Fruit fly (Drosophila melanogaster) whole organism, prepupa: Measurements from ENCODE around the gene Mgstl.

Experiments used
- Blimp-1 ChIP-seq: fragments of 200-800 bp; sonication (Bioruptor generic); optimal IDR thresholded peaks from 3 replicates; lab custom pipeline; 2017; ENCODE audit warnings: missing biosample characterization, missing genetic modification characterization, mild to moderate bottlenecking, moderate library complexity, missing genetic modification reagents
- CG11762 ChIP-seq: fragments of 200-800 bp; sonication (Bioruptor generic); optimal IDR thresholded peaks from 3 replicates; lab custom pipeline; 2016; ENCODE audit warnings: missing biosample characterization, missing genetic modification characterization; ENCODE audit not compliant: insufficient read depth
- CG3919 ChIP-seq: fragments of 200-800 bp; sonication (Bioruptor generic); optimal IDR thresholded peaks from 3 replicates; lab custom pipeline; 2016; ENCODE audit warnings: missing biosample characterization, missing genetic modification characterization
- CG6854 ChIP-seq: fragments of 200-800 bp; sonication (Bioruptor generic); optimal IDR thresholded peaks from 2 replicates; lab custom pipeline; 2017; ENCODE audit warnings: missing biosample characterization, mild to moderate bottlenecking, missing genetic modification characterization
- CG8119 ChIP-seq: fragments of 200-800 bp; sonication (Bioruptor generic); IDR thresholded peaks from 3 replicates; pipeline ENCODE4 v1.3.6; 2022; ENCODE audit warnings: missing biosample characterization, missing genetic modification characterization
- CG8319 ChIP-seq: fragments of 200-800 bp; sonication (Bioruptor generic); optimal IDR thresholded peaks from 3 replicates; lab custom pipeline; 2016; ENCODE audit warnings: missing biosample characterization, missing genetic modification characterization
- Sox102F ChIP-seq: fragments of 200-800 bp; sonication (Bioruptor generic); optimal IDR thresholded peaks from 2 replicates; lab custom pipeline; 2016; ENCODE audit warnings: missing biosample characterization, mild to moderate bottlenecking, missing genetic modification characterization
- fkh ChIP-seq: fragments of 200-800 bp; sonication (Bioruptor generic); optimal IDR thresholded peaks from 3 replicates; lab custom pipeline; 2017; ENCODE audit warnings: missing biosample characterization, mild to moderate bottlenecking, missing genetic modification characterization, moderate library complexity
- lz ChIP-seq: fragments of 200-800 bp; sonication (Bioruptor generic); optimal IDR thresholded peaks from 3 replicates; lab custom pipeline; 2016; ENCODE audit warnings: missing biosample characterization, missing genetic modification characterization

- TF ChIP-seq Sox102F (GFP tag; lab: Kevin White, UChicago) (no peak), CG11762 (GFP tag; lab: Kevin White, UChicago) (no peak), CG8319 (GFP tag; lab: Kevin White, UChicago) (no peak), CG3919 (GFP tag; lab: Kevin White, UChicago) (peak; percentile 19), fkh (GFP tag; lab: Kevin White, UChicago) (no peak), CG6854 (GFP tag; lab: Kevin White, UChicago) (peak; percentile 20), lz (GFP tag; lab: Kevin White, UChicago) (no peak), Blimp-1 (GFP tag; lab: Kevin White, UChicago) (no peak), CG8119 (no peak)
Observed at dm6 chrX:21035208-21035937, 6.6 kb upstream of the Mgstl start, which contains the start of gene Ntf-2.
